Fruit fly (Drosophila melanogaster) whole organism, embryonic: ENCODE results near the gene CG32668.

Experiments used
- ATbp ChIP-seq: fragments of 200-800 bp; sonication (Bioruptor generic); optimal IDR thresholded peaks from 2 replicates; lab custom pipeline; 2017; ENCODE audit warnings: missing biosample characterization, mild to moderate bottlenecking, missing genetic modification characterization, missing genetic modification reagents
- Ada2b ChIP-seq: fragments of 200-800 bp; sonication (Bioruptor generic); IDR thresholded peaks from 2 replicates; pipeline ENCODE4 v1.3.6; 2022; ENCODE audit warnings: missing biosample characterization, missing genetic modification characterization
- Atf-2 ChIP-seq: fragments of 200-800 bp; sonication (Bioruptor generic); optimal IDR thresholded peaks from 2 replicates; lab custom pipeline; 2016; ENCODE audit warnings: missing biosample characterization, missing genetic modification characterization
- Awh ChIP-seq: fragments of 200-800 bp; sonication (Bioruptor generic); IDR thresholded peaks from 2 replicates; pipeline ENCODE4, ENCODE4 v1.3.6; 2022; ENCODE audit warnings: missing biosample characterization, missing genetic modification characterization
- CG10431 ChIP-seq: fragments of 200-800 bp; sonication (Bioruptor generic); optimal IDR thresholded peaks from 3 replicates; lab custom pipeline; 2018; ENCODE audit warnings: missing biosample characterization, mild to moderate bottlenecking, missing genetic modification characterization
- CG10979 ChIP-seq: fragments of 200-800 bp; sonication (Bioruptor generic); optimal IDR thresholded peaks from 2 replicates; lab custom pipeline; 2018; ENCODE audit warnings: missing biosample characterization, mild to moderate bottlenecking, missing genetic modification characterization, moderate library complexity
- CG11398 ChIP-seq: fragments of 200-800 bp; sonication (Bioruptor generic); optimal IDR thresholded peaks from 2 replicates; lab custom pipeline; 2016; ENCODE audit warnings: missing biosample characterization, missing genetic modification characterization
- CG12155 ChIP-seq: fragments of 200-800 bp; sonication (Bioruptor generic); optimal IDR thresholded peaks from 3 replicates; lab custom pipeline; 2016; ENCODE audit warnings: missing biosample characterization, missing genetic modification characterization
- CG12219 ChIP-seq: fragments of 200-800 bp; sonication (Bioruptor generic); optimal IDR thresholded peaks from 3 replicates; lab custom pipeline; 2018; ENCODE audit warnings: missing biosample characterization, mild to moderate bottlenecking, missing genetic modification characterization
- CG13624 ChIP-seq: fragments of 200-800 bp; sonication (Bioruptor generic); optimal IDR thresholded peaks from 2 replicates; lab custom pipeline; 2016; ENCODE audit warnings: missing biosample characterization, missing genetic modification characterization
- CG14667 ChIP-seq: fragments of 200-800 bp; sonication (Bioruptor generic); IDR thresholded peaks from 2 replicates; pipeline ENCODE4 v1.3.6; 2022; ENCODE audit warnings: missing biosample characterization, missing genetic modification characterization
- CG1603 ChIP-seq: fragments of 200-800 bp; sonication (Bioruptor generic); optimal IDR thresholded peaks from 2 replicates; lab custom pipeline; 2019; ENCODE audit warnings: missing biosample characterization, mild to moderate bottlenecking, missing genetic modification characterization, moderate library complexity
- CG30403 ChIP-seq: fragments of 200-800 bp; sonication (Bioruptor generic); optimal IDR thresholded peaks from 3 replicates; lab custom pipeline; 2016; ENCODE audit warnings: missing biosample characterization, missing genetic modification characterization
- CG4282 ChIP-seq: fragments of 200-800 bp; sonication (Bioruptor generic); optimal IDR thresholded peaks from 2 replicates; lab custom pipeline; 2016; ENCODE audit warnings: missing biosample characterization, missing genetic modification characterization
- CG4328 ChIP-seq: fragments of 200-800 bp; sonication (Bioruptor generic); optimal IDR thresholded peaks from 3 replicates; lab custom pipeline; 2017; ENCODE audit warnings: missing biosample characterization, missing genetic modification reagents, missing genetic modification characterization
- CG6689 ChIP-seq: fragments of 200-800 bp; sonication (Bioruptor generic); IDR thresholded peaks from 2 replicates; pipeline ENCODE4 v1.3.6; 2022; ENCODE audit warnings: missing biosample characterization, missing genetic modification characterization
- CG7963 ChIP-seq: fragments of 200-800 bp; sonication (Bioruptor generic); IDR thresholded peaks from 3 replicates; pipeline ENCODE4 v1.3.6; 2022; ENCODE audit warnings: missing biosample characterization, missing genetic modification characterization; ENCODE audit not compliant: partially characterized antibody
- Drgx ChIP-seq: fragments of 200-800 bp; sonication (Bioruptor generic); IDR thresholded peaks from 2 replicates; pipeline ENCODE4 v1.3.6; 2022; ENCODE audit warnings: missing biosample characterization, missing genetic modification characterization
- E2f2 ChIP-seq: fragments of 200-800 bp; sonication (Bioruptor generic); IDR thresholded peaks from 2 replicates; pipeline ENCODE4 v1.3.6; 2022; ENCODE audit warnings: missing biosample characterization, missing genetic modification characterization
- H15 ChIP-seq: fragments of 200-800 bp; sonication (Bioruptor generic); IDR thresholded peaks from 3 replicates; pipeline ENCODE4 v1.3.6; 2022; ENCODE audit warnings: missing biosample characterization, missing genetic modification characterization
- Med ChIP-seq: fragments of 200-800 bp; sonication (Bioruptor generic); peaks from one replicate; lab custom pipeline; 2016; ENCODE audit warnings: missing biosample characterization, missing genetic modification characterization, mild to moderate bottlenecking, inconsistent platforms, moderate library complexity
- Ptx1 ChIP-seq: fragments of 200-800 bp; sonication (Bioruptor generic); IDR thresholded peaks from 2 replicates; pipeline ENCODE4 v1.3.6; 2022; ENCODE audit warnings: missing biosample characterization, missing genetic modification characterization
- Rfx ChIP-seq: fragments of 200-800 bp; sonication (Bioruptor generic); IDR thresholded peaks from 2 replicates; pipeline ENCODE4 v1.3.6; 2022; ENCODE audit warnings: missing biosample characterization, missing genetic modification characterization
- Xrp1 ChIP-seq: fragments of 200-800 bp; sonication (Bioruptor generic); IDR thresholded peaks from 2 replicates; pipeline ENCODE4 v1.3.6; 2022; ENCODE audit warnings: missing biosample characterization, missing genetic modification characterization
- aop ChIP-seq: fragments of 200-800 bp; sonication (Bioruptor generic); IDR thresholded peaks from 2 replicates; pipeline ENCODE4 v1.3.6; 2022; ENCODE audit warnings: missing biosample characterization, missing genetic modification characterization
- ap ChIP-seq: fragments of 200-800 bp; sonication (Bioruptor generic); IDR thresholded peaks from 2 replicates; pipeline ENCODE4 v1.3.6; 2022; ENCODE audit warnings: missing biosample characterization, missing genetic modification characterization
- crol ChIP-seq: fragments of 200-800 bp; sonication (Bioruptor generic); IDR thresholded peaks from 2 replicates; pipeline ENCODE4 v1.3.6; 2022; ENCODE audit warnings: missing biosample characterization, missing genetic modification characterization
- dysf ChIP-seq: fragments of 200-800 bp; sonication (Bioruptor generic); IDR thresholded peaks from 3 replicates; pipeline ENCODE4 v1.3.6; 2022; ENCODE audit warnings: missing biosample characterization, missing genetic modification characterization
- exex ChIP-seq: fragments of 200-800 bp; sonication (Bioruptor generic); optimal IDR thresholded peaks from 4 replicates; lab custom pipeline; 2018; ENCODE audit warnings: missing biosample characterization, mild to moderate bottlenecking, missing genetic modification characterization, moderate library complexity
- grau ChIP-seq: fragments of 200-800 bp; optimal IDR thresholded peaks from 3 replicates; lab custom pipeline; 2019; ENCODE audit warnings: missing biosample characterization, mild to moderate bottlenecking, missing genetic modification characterization, moderate library complexity
- pfk ChIP-seq: fragments of 200-800 bp; sonication (Bioruptor generic); optimal IDR thresholded peaks from 2 replicates; lab custom pipeline; 2018; ENCODE audit warnings: missing biosample characterization, mild to moderate bottlenecking, missing genetic modification characterization, moderate library complexity
- prd ChIP-seq, 3 experiments: fragments of >200 bp in 2 of 3; fragments of 200-800 bp in 1 of 3; sonication (Bioruptor generic) in 1 of 3; optimal IDR thresholded peaks in 2 of 3; IDR thresholded peaks in 1 of 3; 2 replicates in 2 of 3; 3 replicates in 1 of 3; pipeline versions ENCODE4 v1.3.6 to Lab custom; 2017 to 2022; ENCODE audit warnings: missing biosample characterization in 1 of 3, missing genetic modification characterization in 1 of 3
- pum ChIP-seq: fragments of 200-800 bp; sonication (Bioruptor generic); optimal IDR thresholded peaks from 2 replicates; lab custom pipeline; 2016; ENCODE audit warnings: missing biosample characterization, missing genetic modification characterization
- run ChIP-seq: fragments of 200-800 bp; sonication (Bioruptor generic); optimal IDR thresholded peaks from 3 replicates; lab custom pipeline; 2018; ENCODE audit warnings: missing biosample characterization, mild to moderate bottlenecking, missing genetic modification characterization
- sens ChIP-seq: fragments of 200-800 bp; sonication (Bioruptor generic); peaks from one replicate; lab custom pipeline; 2016; ENCODE audit warnings: missing biosample characterization, missing genetic modification characterization
- sr ChIP-seq: fragments of 200-800 bp; sonication (Bioruptor generic); IDR thresholded peaks from 3 replicates; pipeline ENCODE4 v1.3.6; 2022; ENCODE audit warnings: missing biosample characterization, missing genetic modification characterization
- stwl ChIP-seq: fragments of 200-800 bp; sonication (Bioruptor generic); optimal IDR thresholded peaks from 3 replicates; lab custom pipeline; 2018; ENCODE audit warnings: missing biosample characterization, mild to moderate bottlenecking, missing genetic modification characterization, moderate library complexity
- twi ChIP-seq: fragments of 200-800 bp; optimal IDR thresholded peaks from 2 replicates; lab custom pipeline; 2019; ENCODE audit warnings: missing biosample characterization, mild to moderate bottlenecking, missing genetic modification characterization, moderate library complexity

The CG32668 gene

dm6 chrX:11182631-11183030 lies 23.1 kb upstream of the CG32668 start, which contains the start of gene CG15200:
TSS of gene CG15200 (plus strand) at chrX:11182931.
- TF ChIP-seq Awh (no peak), pum (GFP tag; lab: Kevin White, UChicago) (no peak), E2f2 (GFP tag; lab: Robert Waterston, UW) (no peak), CG14667 (GFP tag; lab: Robert Waterston, UW) (no peak), grau (tag; lab: Kevin White, UChicago) (no peak), CG12155 (no peak), ap (GFP tag; lab: Robert Waterston, UW) (no peak), CG13624 (GFP tag; lab: Kevin White, UChicago) (no peak), pfk (GFP tag; lab: Kevin White, UChicago) (no peak), CG10431 (GFP tag; lab: Kevin White, UChicago) (no peak), aop (GFP tag; lab: Robert Waterston, UW) (no peak), sr (no peak), CG11398 (GFP tag; lab: Kevin White, UChicago) (no peak), Ada2b (GFP tag; lab: Robert Waterston, UW) (no peak), twi (tag; lab: Kevin White, UChicago) (no peak), ATbp (GFP tag; lab: Kevin White, UChicago) (no peak), CG4282 (no peak)

- TF ChIP-seq CG4328 (GFP tag; lab: Kevin White, UChicago) (no peak), crol (GFP tag; lab: Robert Waterston, UW) (peak; percentile 56), run (tag; lab: Kevin White, UChicago) (no peak)
These were observed 16.5 kb upstream of the CG32668 start for dm6 chrX:11176073-11176472.

DNA sequence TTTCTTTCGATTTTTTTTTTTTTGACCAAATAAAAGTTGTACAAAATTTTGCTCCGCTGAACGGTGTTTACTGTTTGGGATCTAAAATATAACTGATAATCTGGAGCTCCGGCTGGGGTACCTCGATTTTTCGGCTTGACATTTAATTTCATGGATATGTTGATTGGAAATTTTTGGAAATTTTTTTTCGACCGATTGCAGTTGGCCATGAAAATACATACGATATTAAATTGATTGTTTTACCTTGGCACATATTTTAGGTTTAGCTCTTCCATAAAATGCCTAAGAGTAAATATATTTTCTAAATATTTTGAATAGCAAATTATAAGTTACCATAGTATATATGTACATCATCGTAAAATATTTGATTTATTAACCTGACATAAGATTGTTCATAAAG lies 11.0 kb upstream of the CG32668 start, which contains the start of gene CG1394:
TSS of gene CG1394 (minus strand) at position 101 of the 400 bp plus-strand sequence.
- no peak for TF ChIP-seq exex (tag; lab: Kevin White, UChicago)
- TF ChIP-seq stwl: no peak
- no peak for TF ChIP-seq CG12219 (GFP tag; lab: Kevin White, UChicago)
- TF ChIP-seq Atf-2 (GFP tag; lab: Kevin White, UChicago): no peak
- TF ChIP-seq, all 482 proteins: peak for 0

DNA sequence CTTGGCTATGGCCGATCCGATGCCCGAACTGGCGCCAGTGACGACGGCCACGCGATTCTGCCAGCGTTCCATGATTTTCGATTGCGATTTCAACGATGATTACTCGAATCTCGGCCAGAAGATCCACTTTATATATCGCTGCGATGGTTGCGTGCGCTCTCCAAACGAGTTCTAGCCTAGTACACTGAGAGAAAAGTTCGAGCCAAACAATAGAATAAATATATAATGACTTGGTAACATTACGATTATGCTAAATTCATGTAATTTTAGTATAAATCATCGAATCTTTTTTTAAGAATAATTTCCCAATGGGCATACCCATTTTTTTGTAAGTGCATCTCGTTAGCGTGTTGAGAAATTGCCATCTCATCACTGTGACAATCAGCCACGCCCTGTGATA lies 9.4 kb upstream of the CG32668 start, which contains the start of gene Antdh:
TSS of gene Antdh (minus strand) at position 101 of the 400 bp plus-strand sequence.
- TF ChIP-seq Med (GFP tag; lab: Kevin White, UChicago) (peak; percentile 33), dysf (GFP tag; lab: Robert Waterston, UW) (0 out of 3 replicates have a peak, but pooled peaks have one; percentile 22), prd (optimal IDR thresholded peaks at IDR 0.05; lab: Kevin White, UChicago) (no peak), prd (GFP tag; IDR thresholded peaks at IDR 0.05; lab: Robert Waterston, UW) (peak; percentile 32; the same call in 1 of the 3 replicates), CG30403 (no peak), Xrp1 (GFP tag; lab: Robert Waterston, UW) (no peak), CG7963 (no peak), CG10979 (tag; lab: Kevin White, UChicago) (peak; percentile 0), Drgx (GFP tag; lab: Robert Waterston, UW) (peak; percentile 21; the same call in 1 of the 2 replicates), H15 (no peak), CG1603 (peak; percentile 21), CG6689 (GFP tag; lab: Robert Waterston, UW) (peak; percentile 40; the same call in 1 of the 2 replicates), sens (GFP tag; lab: Kevin White, UChicago) (peak; percentile 60), Ptx1 (peak; percentile 22; the same call in 1 of the 2 replicates), Rfx (GFP tag; lab: Robert Waterston, UW) (peak; percentile 47)
- TF ChIP-seq, all 482 proteins: peak for 10
